Fruit fly (Drosophila melanogaster): Measurements from ENCODE around the gene Hsp70Ba.

DNA sequence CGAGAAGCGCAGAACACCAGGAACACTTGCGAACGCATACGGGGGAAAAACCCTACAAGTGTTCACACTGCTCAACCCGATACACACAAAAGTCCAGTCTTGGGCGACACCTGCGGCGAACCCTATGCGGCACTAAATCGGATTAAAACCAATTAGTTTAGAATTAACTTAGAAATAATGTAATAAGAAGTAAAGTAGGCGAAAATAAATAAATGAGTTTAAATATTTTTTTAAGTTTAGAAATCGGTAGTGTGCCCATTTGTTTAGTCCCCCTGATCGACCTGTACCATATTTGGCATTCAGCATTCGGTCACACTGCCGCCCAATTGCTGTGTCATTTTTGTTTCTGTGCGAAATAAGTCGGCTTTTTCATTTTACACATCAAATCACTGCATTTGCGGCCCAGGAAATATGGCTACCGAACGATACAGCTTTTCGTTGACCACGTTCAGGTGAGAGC lies 36.5 kb downstream of the Hsp70Ba start, which contains the start of gene Prosalpha2:
- TF ChIP-seq CTCF (optimal IDR thresholded peaks at IDR 0.05) (no peak), CG8478 (optimal IDR thresholded peaks at IDR 0.05) (no peak)
